Worm (Caenorhabditis elegans) whole organism, L1 larva: ENCODE results near the gene wee-1.1.

Experiments used
- C16A3.4 ChIP-seq: fragments of 150-350 bp; optimal IDR thresholded peaks from 2 replicates; lab custom pipeline; 2014; ENCODE audit warnings: missing biosample characterization, missing genetic modification characterization
- C34B4.2 ChIP-seq: sonication (generic microtip); optimal IDR thresholded peaks from 2 replicates; lab custom pipeline; 2017; ENCODE audit warnings: mild to moderate bottlenecking, missing genetic modification characterization, missing compliant biosample characterization
- Y116A8C.19 ChIP-seq: sonication (generic microtip); optimal IDR thresholded peaks from 2 replicates; lab custom pipeline; 2016; ENCODE audit warnings: missing compliant biosample characterization, missing genetic modification characterization, borderline replicate concordance
- alr-1 ChIP-seq: fragments of 200-800 bp; sonication (Bioruptor generic); optimal IDR thresholded peaks from 2 replicates; lab custom pipeline; 2018; ENCODE audit warnings: borderline replicate concordance, mild to moderate bottlenecking, missing genetic modification characterization, missing compliant biosample characterization
- ama-1 ChIP-seq: fragments of 150-350 bp; optimal IDR thresholded peaks from 2 replicates; lab custom pipeline; 2014
- blmp-1 ChIP-seq: fragments of 150-350 bp; optimal IDR thresholded peaks from 2 replicates; lab custom pipeline; 2014; ENCODE audit warnings: missing biosample characterization, missing genetic modification characterization
- ceh-63 ChIP-seq: fragments of 200-800 bp; sonication (Bioruptor generic); optimal IDR thresholded peaks from 2 replicates; lab custom pipeline; 2018; ENCODE audit warnings: mild to moderate bottlenecking, missing genetic modification characterization, missing compliant biosample characterization
- ceh-8 ChIP-seq: fragments of 200-800 bp; sonication (Bioruptor generic); optimal IDR thresholded peaks from 2 replicates; lab custom pipeline; 2018; ENCODE audit warnings: mild to moderate bottlenecking, missing genetic modification characterization, moderate library complexity, missing compliant biosample characterization
- ceh-88 ChIP-seq: fragments of 200-800 bp; sonication (Bioruptor generic); IDR thresholded peaks from 2 replicates; pipeline ENCODE4 v1.3.6; 2022; ENCODE audit warnings: missing genetic modification characterization, missing compliant biosample characterization
- ceh-90 ChIP-seq: sonication (generic microtip); optimal IDR thresholded peaks from 2 replicates; lab custom pipeline; 2016; ENCODE audit warnings: missing genetic modification characterization, missing compliant biosample characterization
- efl-1 ChIP-seq, 4 experiments: fragments of 150-350 bp; optimal IDR thresholded peaks in 3 of 4; peaks in 1 of 4; 1 replicate in 1 of 4; 2 replicates in 3 of 4; lab custom pipeline; 2014; ENCODE audit warnings: missing biosample characterization in 2 of 4, missing genetic modification characterization in 2 of 4, missing genetic modification reagents in 2 of 4
- efl-3 ChIP-seq: fragments of 200-800 bp; sonication (Bioruptor generic); optimal IDR thresholded peaks from 2 replicates; lab custom pipeline; 2018; ENCODE audit warnings: mild to moderate bottlenecking, missing genetic modification characterization, missing compliant biosample characterization
- egl-13 ChIP-seq: sonication (generic microtip); optimal IDR thresholded peaks from 2 replicates; lab custom pipeline; 2016; ENCODE audit warnings: missing genotype, missing genetic modification reagents, missing genetic modification characterization, missing compliant biosample characterization
- elt-3 ChIP-seq, 6 experiments: fragments of 150-350 bp in 1 of 6; sonication (generic microtip); optimal IDR thresholded peaks; 2 replicates each; lab custom pipeline; 2017 to 2018; ENCODE audit warnings: missing biosample characterization in 6 of 6, missing genetic modification characterization in 6 of 6, inconsistent platforms in 1 of 6
- fkh-4 ChIP-seq: sonication (generic microtip); optimal IDR thresholded peaks from 2 replicates; lab custom pipeline; 2016; ENCODE audit warnings: missing compliant biosample characterization, missing genetic modification characterization, borderline replicate concordance
- fos-1 ChIP-seq: fragments of 150-350 bp; optimal IDR thresholded peaks from 2 replicates; lab custom pipeline; 2014; ENCODE audit warnings: missing biosample characterization, missing genetic modification characterization
- grh-1 ChIP-seq: fragments of 200-800 bp; sonication (Bioruptor generic); IDR thresholded peaks from 2 replicates; pipeline ENCODE4 v1.3.6; 2022; ENCODE audit warnings: missing genetic modification reagents, missing genetic modification characterization, missing compliant biosample characterization
- hlh-17 ChIP-seq: fragments of 200-800 bp; sonication (Bioruptor generic); optimal IDR thresholded peaks from 2 replicates; lab custom pipeline; 2018; ENCODE audit warnings: missing genetic modification characterization, mild to moderate bottlenecking, missing compliant biosample characterization, moderate library complexity, borderline replicate concordance
- hlh-4 ChIP-seq: sonication (generic microtip); optimal IDR thresholded peaks from 2 replicates; lab custom pipeline; 2016; ENCODE audit warnings: mild to moderate bottlenecking, missing genetic modification characterization, missing compliant biosample characterization
- hpl-2 ChIP-seq: fragments of 150-350 bp; optimal IDR thresholded peaks from 2 replicates; lab custom pipeline; 2014; ENCODE audit warnings: missing biosample characterization, missing genetic modification reagents, missing genetic modification characterization
- irx-1 ChIP-seq: sonication (generic microtip); optimal IDR thresholded peaks from 2 replicates; lab custom pipeline; 2016; ENCODE audit warnings: missing genetic modification characterization, missing compliant biosample characterization
- isw-1 ChIP-seq: fragments of 200-800 bp; sonication (Bioruptor generic); IDR thresholded peaks from 2 replicates; pipeline ENCODE4 v1.3.6; 2022; ENCODE audit warnings: missing genetic modification characterization, missing compliant biosample characterization
- jun-1 ChIP-seq: fragments of 150-350 bp; optimal IDR thresholded peaks from 2 replicates; lab custom pipeline; 2014; ENCODE audit warnings: missing biosample characterization, missing genetic modification reagents, missing genetic modification characterization
- lin-13 ChIP-seq: fragments of 150-350 bp; optimal IDR thresholded peaks from 2 replicates; lab custom pipeline; 2014; ENCODE audit warnings: missing biosample characterization, missing genetic modification reagents, missing genetic modification characterization
- lin-14 ChIP-seq: fragments of 200-800 bp; sonication (Bioruptor generic); optimal IDR thresholded peaks from 2 replicates; lab custom pipeline; 2018; ENCODE audit warnings: mild to moderate bottlenecking, missing genetic modification characterization, moderate library complexity, missing compliant biosample characterization
- lin-15B ChIP-seq: fragments of 150-350 bp; sonication (generic microtip); optimal IDR thresholded peaks from 3 replicates; lab custom pipeline; 2014; ENCODE audit warnings: missing biosample characterization, missing genetic modification characterization
- lin-35 ChIP-seq, 2 experiments: fragments of 150-350 bp; optimal IDR thresholded peaks; 2 replicates each; lab custom pipeline; 2014; ENCODE audit warnings: missing biosample characterization in 2 of 2, missing genetic modification characterization in 2 of 2, missing genetic modification reagents in 2 of 2
- lir-3 ChIP-seq: sonication (generic microtip); optimal IDR thresholded peaks from 2 replicates; lab custom pipeline; 2016; ENCODE audit warnings: mild to moderate bottlenecking, missing genetic modification characterization, moderate library complexity, missing compliant biosample characterization; ENCODE audit not compliant: poor library complexity
- lsy-2 ChIP-seq, 2 experiments: fragments of 150-350 bp; optimal IDR thresholded peaks; 2 replicates each; lab custom pipeline; 2014; ENCODE audit warnings: missing biosample characterization in 2 of 2, missing genetic modification characterization in 2 of 2
- mab-9 ChIP-seq: fragments of 200-800 bp; sonication (Bioruptor generic); IDR thresholded peaks from 2 replicates; pipeline ENCODE4 v1.3.6; 2022; ENCODE audit warnings: missing genetic modification reagents, missing genetic modification characterization, missing compliant biosample characterization
- nhr-12 ChIP-seq: sonication (generic microtip); optimal IDR thresholded peaks from 2 replicates; lab custom pipeline; 2017; ENCODE audit warnings: missing biosample characterization, missing genetic modification characterization
- nhr-19 ChIP-seq: fragments of 200-800 bp; sonication (Bioruptor generic); conservative IDR thresholded peaks from 2 replicates; pipeline ENCODE4 v1.3.6; 2022; ENCODE audit warnings: missing genetic modification characterization, missing compliant biosample characterization
- nhr-20 ChIP-seq: sonication (generic microtip); optimal IDR thresholded peaks from 2 replicates; lab custom pipeline; 2016; ENCODE audit warnings: mild to moderate bottlenecking, missing genetic modification characterization, missing compliant biosample characterization
- nhr-237 ChIP-seq: fragments of 150-350 bp; optimal IDR thresholded peaks from 2 replicates; lab custom pipeline; 2014; ENCODE audit warnings: missing biosample characterization, missing genetic modification characterization
- nhr-28 ChIP-seq: fragments of 150-350 bp; optimal IDR thresholded peaks from 2 replicates; lab custom pipeline; 2014; ENCODE audit warnings: missing biosample characterization, missing genetic modification characterization
- nhr-47 ChIP-seq: sonication (generic microtip); optimal IDR thresholded peaks from 2 replicates; lab custom pipeline; 2016; ENCODE audit warnings: mild to moderate bottlenecking, missing genetic modification characterization, moderate library complexity, missing compliant biosample characterization
- nhr-71 ChIP-seq: sonication (generic microtip); optimal IDR thresholded peaks from 2 replicates; lab custom pipeline; 2016; ENCODE audit warnings: mild to moderate bottlenecking, missing genetic modification characterization, moderate library complexity, missing compliant biosample characterization
- nhr-76 ChIP-seq: sonication (generic microtip); optimal IDR thresholded peaks from 2 replicates; lab custom pipeline; 2017; ENCODE audit warnings: missing biosample characterization, missing genetic modification characterization
- nhr-77 ChIP-seq: fragments of 150-350 bp; optimal IDR thresholded peaks from 2 replicates; lab custom pipeline; 2014; ENCODE audit warnings: missing biosample characterization, missing genetic modification characterization
- nhr-90 ChIP-seq: sonication (generic microtip); optimal IDR thresholded peaks from 2 replicates; lab custom pipeline; 2016; ENCODE audit warnings: mild to moderate bottlenecking, missing genetic modification characterization, missing compliant biosample characterization; ENCODE audit not compliant: poor library complexity
- pag-3 ChIP-seq: sonication (generic microtip); optimal IDR thresholded peaks from 2 replicates; lab custom pipeline; 2017; ENCODE audit warnings: missing genetic modification characterization, mild to moderate bottlenecking, missing compliant biosample characterization, antibody characterized with exemption, borderline replicate concordance; ENCODE audit not compliant: insufficient read depth
- pqm-1 ChIP-seq: sonication (generic microtip); optimal IDR thresholded peaks from 3 replicates; lab custom pipeline; 2017; ENCODE audit warnings: missing biosample characterization, missing genetic modification characterization
- rnt-1 ChIP-seq: sonication (generic microtip); optimal IDR thresholded peaks from 2 replicates; lab custom pipeline; 2016; ENCODE audit warnings: mild to moderate bottlenecking, missing genetic modification characterization, moderate library complexity, missing compliant biosample characterization
- skn-1 ChIP-seq: fragments of 150-350 bp; optimal IDR thresholded peaks from 2 replicates; lab custom pipeline; 2014; ENCODE audit warnings: missing biosample characterization, missing genetic modification characterization
- snpc-4 ChIP-seq: fragments of 150-350 bp; optimal IDR thresholded peaks from 2 replicates; lab custom pipeline; 2014; ENCODE audit warnings: missing biosample characterization, missing genetic modification characterization
- snu-23 ChIP-seq: sonication (generic microtip); optimal IDR thresholded peaks from 2 replicates; lab custom pipeline; 2016; ENCODE audit warnings: missing genetic modification characterization, missing compliant biosample characterization
- sox-4 ChIP-seq: sonication (generic microtip); optimal IDR thresholded peaks from 2 replicates; lab custom pipeline; 2016; ENCODE audit warnings: missing genetic modification characterization, missing compliant biosample characterization
- sptf-1 ChIP-seq: fragments of 150-350 bp; optimal IDR thresholded peaks from 2 replicates; lab custom pipeline; 2014; ENCODE audit warnings: missing biosample characterization, missing genetic modification characterization
- tbx-2 ChIP-seq: sonication (generic microtip); optimal IDR thresholded peaks from 2 replicates; lab custom pipeline; 2016; ENCODE audit warnings: missing genetic modification characterization, missing compliant biosample characterization
- unc-62 ChIP-seq: fragments of 150-350 bp; optimal IDR thresholded peaks from 2 replicates; lab custom pipeline; 2014; ENCODE audit warnings: missing biosample characterization, missing genetic modification reagents, missing genetic modification characterization
- unc-98 ChIP-seq: fragments of 200-800 bp; sonication (Bioruptor generic); IDR thresholded peaks from 2 replicates; pipeline ENCODE4 v1.3.6; 2022; ENCODE audit warnings: missing genetic modification characterization, missing compliant biosample characterization
- zag-1 ChIP-seq: fragments of 150-350 bp; optimal IDR thresholded peaks from 2 replicates; lab custom pipeline; 2014; ENCODE audit warnings: missing biosample characterization, missing genetic modification characterization
- zip-4 ChIP-seq: fragments of 200-800 bp; sonication (Bioruptor generic); optimal IDR thresholded peaks from 2 replicates; lab custom pipeline; 2018; ENCODE audit warnings: mild to moderate bottlenecking, missing genetic modification characterization, moderate library complexity, missing compliant biosample characterization

The wee-1.1 gene

DNA sequence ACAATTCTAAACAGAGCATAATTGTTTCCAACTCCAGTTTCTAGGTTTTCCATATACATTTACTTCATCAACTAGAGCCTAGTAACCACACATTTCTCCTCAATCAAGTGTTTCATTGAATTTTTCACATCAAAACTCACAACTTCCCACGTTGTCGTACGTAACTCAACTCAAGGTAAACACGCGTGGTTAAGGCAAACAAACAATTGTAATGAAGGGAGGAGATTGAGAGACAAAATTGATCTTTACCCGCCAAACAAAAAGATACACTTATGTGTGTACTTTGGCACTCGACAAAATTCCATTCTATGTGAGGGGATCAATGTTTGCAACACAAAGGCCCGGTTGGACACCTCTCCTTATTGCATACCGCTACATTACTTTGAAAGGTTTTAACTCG, 22.0 kb upstream of the wee-1.1 start, which contains the start of gene nhr-19 (continued):
- TF ChIP-seq lir-3 (tag; lab: Kevin White, UChicago) (no peak), zag-1 (tag; lab: Kevin White, UChicago) (no peak), ceh-90 (tag; lab: Kevin White, UChicago) (no peak), nhr-76 (no peak), egl-13 (no peak), nhr-90 (tag; lab: Kevin White, UChicago) (no peak), skn-1 (tag; lab: Kevin White, UChicago) (no peak), nhr-237 (tag; lab: Kevin White, UChicago) (no peak), hpl-2 (GFP tag; lab: Kevin White, UChicago) (no peak), nhr-12 (tag; lab: Kevin White, UChicago) (no peak), Y116A8C.19 (tag; lab: Kevin White, UChicago) (no peak), sox-4 (tag; lab: Kevin White, UChicago) (no peak), alr-1 (tag; lab: Kevin White, UChicago) (no peak), isw-1 (GFP tag; lab: Robert Waterston, UW) (no peak), nhr-71 (tag; lab: Kevin White, UChicago) (no peak), jun-1 (tag; lab: Kevin White, UChicago) (no peak), grh-1 (GFP tag; lab: Robert Waterston, UW) (no peak), rnt-1 (tag; lab: Kevin White, UChicago) (no peak), nhr-20 (peak; percentile 50), lsy-2 (tag; optimal IDR thresholded peaks at IDR 0.05; lab: Kevin White, UChicago) (peak in 1 of 2 experiments; percentile 13), lin-15B (no peak), blmp-1 (tag; lab: Kevin White, UChicago) (no peak), nhr-19 (GFP tag; lab: Robert Waterston, UW) (peak; percentile 71), C34B4.2 (tag; lab: Kevin White, UChicago) (no peak), fos-1 (tag; lab: Kevin White, UChicago) (peak; percentile 9), tbx-2 (tag; lab: Kevin White, UChicago) (no peak), ceh-88 (GFP tag; lab: Robert Waterston, UW) (no peak), lin-13 (no peak), mab-9 (GFP tag; lab: Robert Waterston, UW) (no peak), ceh-8 (GFP tag; lab: Kevin White, UChicago) (no peak), unc-62 (GFP tag; lab: Kevin White, UChicago) (no peak), irx-1 (tag; lab: Kevin White, UChicago) (no peak), ceh-63 (GFP tag; lab: Kevin White, UChicago) (no peak), C16A3.4 (tag; lab: Kevin White, UChicago) (peak; percentile 30), elt-3 (tag; optimal IDR thresholded peaks at IDR 0.05; lab: Kevin White, UChicago) (no peak), lin-14 (GFP tag; lab: Kevin White, UChicago) (peak; percentile 65), ama-1 (peak; percentile 9), nhr-47 (peak; percentile 3), sptf-1 (no peak), zip-4 (GFP tag; lab: Kevin White, UChicago) (no peak), efl-3 (GFP tag; lab: Kevin White, UChicago) (no peak), pqm-1 (tag; lab: Kevin White, UChicago) (no peak), hlh-17 (GFP tag; lab: Kevin White, UChicago) (no peak), snu-23 (GFP tag; lab: Kevin White, UChicago) (peak; percentile 8), snpc-4 (tag; lab: Kevin White, UChicago) (no peak), hlh-4 (no peak), fkh-4 (tag; lab: Kevin White, UChicago) (no peak), nhr-28 (no peak), unc-98 (no peak), lin-35 (GFP tag; optimal IDR thresholded peaks at IDR 0.05; lab: Kevin White, UChicago) (no peak), pag-3 (tag; lab: Kevin White, UChicago) (no peak), efl-1 (optimal IDR thresholded peaks at IDR 0.05; lab: Kevin White, UChicago) (no peak), efl-1 (GFP tag; optimal IDR thresholded peaks at IDR 0.05 in 1 of 2; lab: Kevin White, UChicago) (no peak), nhr-77 (tag; lab: Kevin White, UChicago) (no peak)
